1 worm cellular context compared by ENCODE assay signal in the genomic region with DNA sequence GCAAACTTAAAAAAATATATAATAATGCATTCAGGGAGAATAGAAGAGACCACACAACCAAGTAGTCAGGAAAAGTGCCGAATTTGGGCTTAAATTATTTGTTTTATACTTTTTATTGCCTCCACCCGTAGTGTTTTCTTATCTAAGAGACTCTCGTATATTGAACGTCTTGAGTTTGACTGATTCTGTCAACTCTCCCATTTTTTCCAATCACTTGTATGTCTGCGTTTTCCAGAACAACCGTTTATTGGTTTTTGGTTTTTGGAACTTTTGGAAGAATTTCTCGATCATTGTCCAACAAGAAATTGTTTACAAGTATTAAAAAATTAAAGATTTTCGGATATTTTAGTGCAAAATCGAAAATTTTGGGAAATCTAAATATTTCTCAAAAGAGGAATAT.
A peak's percentile ranks its signal among the peaks of the same experiment; 100 is the strongest.
TF ChIP-seq lines count a peak whose summit lies in the region.

No protein-coding gene starts in this region.

TF ChIP-seq in whole organism, L4 larva, 104 proteins besides CTCF, POLR2A, EP300 and RAD21 (continued from another document):
- TF ChIP-seq mes-2 (tag; optimal IDR thresholded peaks at IDR 0.05; lab: Kevin White, UChicago; ENCODE audit: poor library complexity, severe bottlenecking) (no peak), F49E8.2 (tag; optimal IDR thresholded peaks at IDR 0.05; lab: Kevin White, UChicago; ENCODE audit: borderline replicate concordance) (no peak), zip-11 (GFP tag; IDR thresholded peaks at IDR 0.05; lab: Robert Waterston, UW) (no peak), madf-9 (GFP tag; conservative IDR thresholded peaks at IDR 0.05; lab: Robert Waterston, UW) (no peak), cey-2 (tag; optimal IDR thresholded peaks at IDR 0.05; lab: Kevin White, UChicago; ENCODE audit: borderline replicate concordance, insufficient read depth) (no peak), D1046.2 (GFP tag; IDR thresholded peaks at IDR 0.05; lab: Robert Waterston, UW) (no peak), skn-1 (tag; optimal IDR thresholded peaks at IDR 0.05; lab: Kevin White, UChicago) (no peak), duxl-1 (tag; optimal IDR thresholded peaks at IDR 0.05; lab: Kevin White, UChicago; ENCODE audit: poor library complexity) (no peak), aly-2 (tag; optimal IDR thresholded peaks at IDR 0.05; lab: Kevin White, UChicago) (no peak), snpc-4 (tag; optimal IDR thresholded peaks at IDR 0.05; lab: Kevin White, UChicago) (no peak), nhr-48 (tag; optimal IDR thresholded peaks at IDR 0.05; lab: Kevin White, UChicago) (no peak), nhr-6 (tag; optimal IDR thresholded peaks at IDR 0.05; lab: Kevin White, UChicago) (no peak), egl-27 (tag; optimal IDR thresholded peaks at IDR 0.05; lab: Kevin White, UChicago) (no peak), tag-97 (GFP tag; IDR thresholded peaks at IDR 0.05; lab: Robert Waterston, UW) (no peak), pqm-1 (tag; optimal IDR thresholded peaks at IDR 0.05; lab: Kevin White, UChicago) (peak; percentile 2), egl-43 (GFP tag; IDR thresholded peaks at IDR 0.05; lab: Robert Waterston, UW) (no peak), dpl-1 (GFP tag; optimal IDR thresholded peaks at IDR 0.05; lab: Kevin White, UChicago) (no peak), set-16 (GFP tag; IDR thresholded peaks at IDR 0.05; lab: Robert Waterston, UW) (no peak), ceh-62 (tag; optimal IDR thresholded peaks at IDR 0.05; lab: Kevin White, UChicago) (no peak), attf-4 (tag; optimal IDR thresholded peaks at IDR 0.05; lab: Kevin White, UChicago) (no peak), lin-39 (tag; optimal IDR thresholded peaks at IDR 0.05; lab: Kevin White, UChicago) (no peak), hlh-11 (tag; optimal IDR thresholded peaks at IDR 0.05; lab: Kevin White, UChicago) (peak; percentile 51), ceh-28 (tag; optimal IDR thresholded peaks at IDR 0.05; lab: Kevin White, UChicago) (no peak), gei-8 (GFP tag; optimal IDR thresholded peaks at IDR 0.05; lab: Kevin White, UChicago) (no peak), Y5F2A.4 (GFP tag; optimal IDR thresholded peaks at IDR 0.05; lab: Kevin White, UChicago) (no peak), nhr-10 (tag; optimal IDR thresholded peaks at IDR 0.05; lab: Kevin White, UChicago) (no peak), nhr-25 (tag; optimal IDR thresholded peaks at IDR 0.05; lab: Kevin White, UChicago; ENCODE audit: borderline replicate concordance, insufficient read depth) (no peak), dve-1 (tag; optimal IDR thresholded peaks at IDR 0.05; lab: Kevin White, UChicago; ENCODE audit: insufficient read depth) (peak; percentile 74), ZK337.2 (GFP tag; IDR thresholded peaks at IDR 0.05; lab: Robert Waterston, UW) (no peak)
